Worm (Caenorhabditis elegans) whole organism, L3 larva: ENCODE results near the gene T27E7.1.

Experiments used
- R02D3.7 ChIP-seq: fragments of 150-350 bp; optimal IDR thresholded peaks from 2 replicates; lab custom pipeline; 2014; ENCODE audit warnings: missing biosample characterization, missing genetic modification characterization
- ZK546.5 ChIP-seq: sonication (generic microtip); optimal IDR thresholded peaks from 2 replicates; lab custom pipeline; 2017; ENCODE audit warnings: missing biosample characterization, missing genetic modification characterization
- ama-1 ChIP-seq: fragments of 150-350 bp; optimal IDR thresholded peaks from 2 replicates; lab custom pipeline; 2018
- ceh-28 ChIP-seq: fragments of 150-350 bp; optimal IDR thresholded peaks from 2 replicates; lab custom pipeline; 2014; ENCODE audit warnings: missing biosample characterization, missing genetic modification reagents, missing genetic modification characterization
- ceh-82 ChIP-seq: fragments of 150-350 bp; optimal IDR thresholded peaks from 2 replicates; lab custom pipeline; 2014; ENCODE audit warnings: missing biosample characterization, missing genetic modification characterization
- ceh-9 ChIP-seq: sonication (generic microtip); optimal IDR thresholded peaks from 2 replicates; lab custom pipeline; 2018; ENCODE audit warnings: missing biosample characterization, missing genetic modification characterization
- daf-12 ChIP-seq: fragments of 150-350 bp; optimal IDR thresholded peaks from 2 replicates; lab custom pipeline; 2014; ENCODE audit warnings: missing biosample characterization, missing genetic modification reagents, missing genetic modification characterization
- egl-27 ChIP-seq: sonication (generic microtip); optimal IDR thresholded peaks from 4 replicates; lab custom pipeline; 2017; ENCODE audit warnings: missing biosample characterization, missing genetic modification reagents, missing genetic modification characterization
- elt-1 ChIP-seq: fragments of 150-350 bp; optimal IDR thresholded peaks from 2 replicates; lab custom pipeline; 2014; ENCODE audit warnings: missing biosample characterization, missing genetic modification characterization
- elt-2 ChIP-seq: sonication (generic microtip); optimal IDR thresholded peaks from 2 replicates; lab custom pipeline; 2016; ENCODE audit warnings: missing genetic modification reagents, mild to moderate bottlenecking, missing genetic modification characterization, missing compliant biosample characterization
- elt-3 ChIP-seq, 3 experiments: fragments of 150-350 bp in 1 of 3; sonication (generic microtip) in 2 of 3; optimal IDR thresholded peaks; 2 replicates in 2 of 3; 4 replicates in 1 of 3; lab custom pipeline; 2014 to 2017; ENCODE audit warnings: missing biosample characterization in 3 of 3, missing genetic modification characterization in 3 of 3
- eor-1 ChIP-seq, 2 experiments: fragments of 150-350 bp; optimal IDR thresholded peaks; 2 replicates each; lab custom pipeline; 2014 to 2018; ENCODE audit warnings: missing biosample characterization in 2 of 2, missing genetic modification characterization in 2 of 2
- fkh-10 ChIP-seq: sonication (generic microtip); optimal IDR thresholded peaks from 2 replicates; lab custom pipeline; 2017; ENCODE audit warnings: missing biosample characterization, missing genetic modification reagents, missing genetic modification characterization
- fkh-2 ChIP-seq: fragments of 150-350 bp; optimal IDR thresholded peaks from 2 replicates; lab custom pipeline; 2014; ENCODE audit warnings: missing biosample characterization, missing genetic modification reagents, missing genetic modification characterization
- hmg-11 ChIP-seq: sonication (generic microtip); optimal IDR thresholded peaks from 2 replicates; lab custom pipeline; 2016; ENCODE audit warnings: missing genetic modification characterization, missing compliant biosample characterization
- jun-1 ChIP-seq: fragments of 150-350 bp; optimal IDR thresholded peaks from 2 replicates; lab custom pipeline; 2014; ENCODE audit warnings: missing biosample characterization, missing genetic modification reagents, missing genetic modification characterization
- lsy-12 ChIP-seq: sonication (generic microtip); optimal IDR thresholded peaks from 2 replicates; lab custom pipeline; 2016; ENCODE audit warnings: mild to moderate bottlenecking, missing genetic modification characterization, missing compliant biosample characterization
- mdl-1 ChIP-seq: fragments of 150-350 bp; optimal IDR thresholded peaks from 2 replicates; lab custom pipeline; 2014; ENCODE audit warnings: missing biosample characterization, missing genetic modification characterization
- mml-1 ChIP-seq: fragments of 150-350 bp; sonication (generic microtip); optimal IDR thresholded peaks from 3 replicates; lab custom pipeline; 2014; ENCODE audit warnings: missing biosample characterization, missing genetic modification characterization
- nfya-1 ChIP-seq: sonication (generic microtip); optimal IDR thresholded peaks from 2 replicates; lab custom pipeline; 2017; ENCODE audit warnings: missing genetic modification characterization, mild to moderate bottlenecking, missing compliant biosample characterization, antibody characterized with exemption, moderate library complexity; ENCODE audit not compliant: insufficient read depth
- nhr-11 ChIP-seq: fragments of 150-350 bp; optimal IDR thresholded peaks from 2 replicates; lab custom pipeline; 2014; ENCODE audit warnings: missing biosample characterization, missing genetic modification characterization
- nhr-23 ChIP-seq: fragments of 150-350 bp; optimal IDR thresholded peaks from 2 replicates; lab custom pipeline; 2014; ENCODE audit warnings: missing biosample characterization, missing genetic modification reagents, missing genetic modification characterization
- nhr-237 ChIP-seq: fragments of 150-350 bp; optimal IDR thresholded peaks from 2 replicates; lab custom pipeline; 2014; ENCODE audit warnings: missing biosample characterization, missing genetic modification characterization
- nhr-25 ChIP-seq: sonication (generic microtip); optimal IDR thresholded peaks from 2 replicates; lab custom pipeline; 2017; ENCODE audit warnings: missing biosample characterization, missing genetic modification characterization
- nhr-43 ChIP-seq: sonication (generic microtip); optimal IDR thresholded peaks from 2 replicates; lab custom pipeline; 2016; ENCODE audit warnings: mild to moderate bottlenecking, missing genetic modification characterization, missing compliant biosample characterization; ENCODE audit not compliant: poor library complexity, severe bottlenecking
- nhr-67 ChIP-seq: fragments of 150-350 bp; optimal IDR thresholded peaks from 2 replicates; lab custom pipeline; 2014; ENCODE audit warnings: missing biosample characterization, missing genetic modification characterization
- nhr-76 ChIP-seq: fragments of 150-350 bp; sonication (generic microtip); optimal IDR thresholded peaks from 5 replicates; lab custom pipeline; 2014; ENCODE audit warnings: missing biosample characterization, missing genetic modification characterization
- pqm-1 ChIP-seq: fragments of 150-350 bp; optimal IDR thresholded peaks from 2 replicates; lab custom pipeline; 2017; ENCODE audit warnings: missing biosample characterization, missing genetic modification characterization, inconsistent platforms
- sea-2 ChIP-seq: fragments of 150-350 bp; sonication (generic microtip); optimal IDR thresholded peaks from 4 replicates; lab custom pipeline; 2014; ENCODE audit warnings: missing biosample characterization, missing genetic modification reagents, missing genetic modification characterization
- skn-1 ChIP-seq: fragments of 150-350 bp; optimal IDR thresholded peaks from 2 replicates; lab custom pipeline; 2014; ENCODE audit warnings: missing biosample characterization, missing genetic modification characterization
- snpc-4 ChIP-seq: fragments of 150-350 bp; optimal IDR thresholded peaks from 2 replicates; lab custom pipeline; 2014; ENCODE audit warnings: missing biosample characterization, missing genetic modification characterization
- unc-39 ChIP-seq: sonication (generic microtip); optimal IDR thresholded peaks from 4 replicates; lab custom pipeline; 2017; ENCODE audit warnings: missing biosample characterization, missing genetic modification characterization
- unc-62 ChIP-seq: fragments of 150-350 bp; sonication (generic microtip); optimal IDR thresholded peaks from 4 replicates; lab custom pipeline; 2014; ENCODE audit warnings: missing biosample characterization, missing genetic modification reagents, missing genetic modification characterization

Gene T27E7.1

DNA sequence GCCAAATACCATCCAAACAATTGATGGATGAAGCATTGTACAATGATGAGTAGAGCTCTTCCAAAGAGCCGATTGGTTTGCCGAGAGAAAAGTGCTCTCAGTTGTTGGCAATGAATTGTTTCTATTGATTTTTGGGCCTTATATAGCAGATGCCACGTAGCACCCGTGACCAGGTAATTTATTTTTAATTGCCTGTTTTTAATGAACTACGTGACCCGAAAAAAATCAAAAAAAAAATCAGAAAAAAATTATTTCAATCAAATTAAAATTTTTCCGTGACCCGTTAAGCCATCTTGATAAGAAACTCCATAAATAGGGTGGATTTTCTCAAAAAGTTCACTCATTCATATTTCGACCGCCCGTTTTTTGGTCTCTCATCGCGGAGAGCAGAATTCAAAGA is at the start of gene T27E7.1, which contains the start of gene Y57G11A.2:
T27E7.1 (plus strand) TSS at position 337 of the 400 bp plus-strand sequence.
Y57G11A.2 (minus strand) TSS at position 101 of the 400 bp plus-strand sequence.
- TF ChIP-seq nhr-237 (no peak), ama-1 (lab: Kevin White, UChicago) (no peak), sea-2 (no peak), skn-1 (tag; lab: Kevin White, UChicago) (no peak), ceh-82 (tag; lab: Kevin White, UChicago) (no peak), ZK546.5 (tag; lab: Kevin White, UChicago) (no peak), R02D3.7 (tag; lab: Kevin White, UChicago) (no peak), eor-1 (tag; optimal IDR thresholded peaks at IDR 0.05; lab: Kevin White, UChicago) (no peak), nhr-23 (tag; lab: Kevin White, UChicago) (no peak), nhr-43 (tag; lab: Kevin White, UChicago) (no peak), unc-62 (GFP tag; lab: Kevin White, UChicago) (no peak), ceh-9 (tag; lab: Kevin White, UChicago) (no peak), fkh-10 (no peak), nhr-76 (tag; lab: Kevin White, UChicago) (no peak), lsy-12 (tag; lab: Kevin White, UChicago) (no peak), elt-1 (tag; lab: Kevin White, UChicago) (no peak), nhr-11 (tag; lab: Kevin White, UChicago) (no peak), snpc-4 (tag; lab: Kevin White, UChicago) (no peak), unc-39 (no peak)

DNA sequence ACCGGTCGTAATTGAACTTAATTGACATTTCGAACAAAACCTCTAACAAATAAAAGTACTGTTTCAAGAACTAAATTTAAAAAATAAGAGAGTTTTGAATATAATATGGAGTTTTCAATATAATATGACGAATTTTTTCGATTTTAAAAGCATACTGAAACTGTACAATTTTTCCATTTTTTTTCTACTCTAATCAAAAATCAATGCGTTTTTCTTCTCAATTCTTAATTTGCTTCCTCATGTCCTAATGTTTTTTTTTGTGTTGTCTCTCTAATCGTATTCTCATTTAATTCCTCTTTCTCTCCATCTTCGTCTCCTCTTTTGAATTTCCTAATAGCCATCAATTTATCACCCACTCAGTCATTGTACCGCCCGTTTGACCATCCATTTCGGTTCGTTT is 37.6 kb upstream of the T27E7.1 start, which contains the start of gene Y57G11A.4:
Y57G11A.4 (plus strand) TSS at position 301 of the 400 bp plus-strand sequence.
- TF ChIP-seq ceh-28 (tag; lab: Kevin White, UChicago) (no peak), nhr-11 (tag; lab: Kevin White, UChicago) (no peak), elt-3 (tag; optimal IDR thresholded peaks at IDR 0.05; lab: Kevin White, UChicago) (no peak), nhr-76 (tag; lab: Kevin White, UChicago) (no peak), sea-2 (no peak), nfya-1 (tag; lab: Kevin White, UChicago) (no peak), mml-1 (tag; lab: Kevin White, UChicago) (no peak)

DNA sequence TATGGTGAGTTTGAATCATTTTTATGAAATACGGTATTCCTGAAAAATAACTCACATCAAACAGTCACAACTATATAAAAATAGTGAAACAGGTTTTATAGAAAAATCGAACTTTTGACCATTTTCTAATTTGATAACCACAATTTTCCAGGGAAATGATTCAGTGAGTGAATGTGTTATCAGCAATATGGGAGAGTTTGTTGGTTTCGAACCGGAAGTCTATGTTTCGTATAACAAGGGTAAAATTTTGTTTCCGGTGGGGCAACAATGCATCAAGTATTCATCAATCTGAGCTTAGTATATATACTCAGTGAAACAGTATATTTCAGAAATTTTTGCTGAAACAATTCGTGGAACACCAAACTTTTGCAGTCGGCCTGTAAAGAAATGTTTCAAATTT is 36.1 kb upstream of the T27E7.1 start:
- peak; percentile 29 for TF ChIP-seq elt-2 (tag; lab: Kevin White, UChicago)
- no peak for TF ChIP-seq nhr-237
- TF ChIP-seq pqm-1 = peak; percentile 12
- TF ChIP-seq, all 47 proteins: peak for 2

DNA sequence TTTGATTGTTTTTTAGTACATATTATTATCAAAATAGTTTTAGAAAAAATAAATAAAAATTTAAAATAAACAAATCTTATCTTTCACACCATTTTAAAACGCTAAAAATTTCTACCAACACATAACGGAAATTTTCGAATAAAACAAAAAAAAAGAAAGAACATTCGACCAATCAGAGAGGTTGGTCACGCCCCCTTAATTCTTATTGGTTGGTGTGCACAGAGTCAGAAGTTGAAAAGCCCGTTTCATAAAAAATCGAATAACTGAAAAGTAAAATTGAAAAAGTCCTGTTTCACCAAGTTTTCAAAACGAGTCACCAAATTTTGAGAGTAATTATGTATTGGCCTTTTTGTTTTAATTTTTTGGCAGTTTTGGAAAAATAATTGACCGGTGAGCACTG is 28.4 kb upstream of the T27E7.1 start:
- TF ChIP-seq fkh-2 (tag; lab: Kevin White, UChicago) = no peak
- TF ChIP-seq nfya-1 (tag; lab: Kevin White, UChicago) = peak; percentile 79

DNA sequence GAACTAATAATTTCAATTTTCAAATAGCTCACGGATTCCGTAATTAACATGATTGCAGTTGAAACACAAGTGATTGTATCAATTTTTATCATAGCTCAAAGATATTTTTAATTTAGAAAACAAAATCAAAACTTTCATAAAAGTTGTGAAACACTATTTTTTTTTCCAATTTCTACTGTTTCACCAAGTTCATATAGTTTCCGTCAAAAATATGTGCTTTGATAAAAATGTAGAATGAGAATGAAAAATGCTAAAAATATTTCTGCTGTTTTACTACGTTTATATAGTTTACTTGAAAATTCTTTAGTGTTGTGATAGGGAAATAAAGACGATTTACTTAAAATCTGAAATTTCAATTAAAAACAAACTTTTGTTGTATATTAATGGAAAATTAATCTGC is 24.1 kb upstream of the T27E7.1 start:
- no peak for TF ChIP-seq fkh-2 (tag; lab: Kevin White, UChicago)
- TF ChIP-seq nhr-25 (tag; lab: Kevin White, UChicago) = no peak
- TF ChIP-seq hmg-11 = no peak
- no peak for TF ChIP-seq jun-1 (tag; lab: Kevin White, UChicago)

DNA sequence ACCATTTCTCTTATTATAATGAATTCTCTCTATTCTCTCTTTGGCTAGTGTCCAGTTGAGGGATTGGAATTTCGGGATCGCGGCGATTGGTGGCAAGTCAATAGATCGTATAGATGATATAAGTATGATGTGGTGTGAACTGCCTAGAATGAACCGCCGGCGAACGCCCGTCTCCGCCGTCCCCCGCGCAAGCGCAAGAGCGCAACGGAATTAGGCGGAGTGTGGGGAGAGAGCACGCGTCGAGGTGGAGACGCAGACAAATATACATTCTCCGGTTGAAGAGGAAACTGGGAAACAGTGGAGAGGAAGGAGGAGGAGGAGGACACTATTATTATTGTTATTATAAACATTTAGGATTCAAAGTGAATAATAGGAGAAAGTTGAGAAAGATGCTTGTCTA is 23.1 kb upstream of the T27E7.1 start:
- TF ChIP-seq hmg-11 (peak; percentile 51), nhr-11 (tag; lab: Kevin White, UChicago) (no peak)

DNA sequence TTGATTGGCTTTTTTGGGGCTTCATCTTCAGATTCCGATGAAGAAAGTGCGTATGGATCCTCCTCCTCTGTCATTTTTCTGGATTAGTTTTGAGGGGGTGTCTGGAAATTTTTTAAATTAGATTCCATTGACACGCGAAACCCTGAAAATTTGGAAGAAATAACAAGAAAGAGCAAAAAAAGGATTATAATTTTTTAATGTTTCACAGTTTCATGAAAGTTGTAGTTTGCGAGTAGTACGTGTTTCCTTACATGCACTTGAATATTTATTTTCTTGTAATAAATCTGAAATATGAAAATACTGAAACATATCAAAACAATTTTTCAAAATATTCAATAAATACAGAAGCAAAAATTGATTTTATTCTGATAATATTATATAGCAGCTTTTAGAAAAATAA is 14.5 kb upstream of the T27E7.1 start, which contains the start of gene tag-273:
tag-273 (minus strand) TSS at position 101 of the 400 bp plus-strand sequence.
- TF ChIP-seq eor-1 (tag; optimal IDR thresholded peaks at IDR 0.05; lab: Kevin White, UChicago) = no peak
- TF ChIP-seq elt-2 (tag; lab: Kevin White, UChicago) = no peak
- no peak for TF ChIP-seq egl-27 (tag; lab: Kevin White, UChicago)
- no peak for TF ChIP-seq nhr-43 (tag; lab: Kevin White, UChicago)
- no peak for TF ChIP-seq nhr-67
- TF ChIP-seq mml-1 (tag; lab: Kevin White, UChicago) = no peak
- no peak for TF ChIP-seq nhr-11 (tag; lab: Kevin White, UChicago)
- no peak for TF ChIP-seq mdl-1
- no peak for TF ChIP-seq daf-12
- TF ChIP-seq ceh-82 (tag; lab: Kevin White, UChicago) = no peak
